Worm (Caenorhabditis elegans) whole organism, young adult: ENCODE data around the gene F59F5.3.

Source experiments
- F57C9.4 ChIP-seq: sonication (generic microtip); optimal IDR thresholded peaks from 2 replicates; lab custom pipeline; 2017; ENCODE audit warnings: mild to moderate bottlenecking, missing genetic modification characterization, missing compliant biosample characterization
- Y67H2A.10 ChIP-seq: fragments of 200-800 bp; sonication (Bioruptor generic); conservative IDR thresholded peaks from 2 replicates; pipeline ENCODE4 v1.3.6; 2022; ENCODE audit warnings: missing genetic modification reagents, missing genetic modification characterization, missing compliant biosample characterization
- ama-1 ChIP-seq, 3 experiments: fragments of 150-350 bp in 1 of 3; sonication (generic microtip) in 2 of 3; optimal IDR thresholded peaks; 2 replicates each; lab custom pipeline; 2014 to 2018; ENCODE audit warnings: missing biosample characterization in 2 of 3, missing genetic modification characterization in 2 of 3, missing genetic modification reagents in 2 of 3
- hlh-12 ChIP-seq: sonication (generic microtip); optimal IDR thresholded peaks from 2 replicates; lab custom pipeline; 2016; ENCODE audit warnings: missing genetic modification characterization, missing compliant biosample characterization
- hmg-20 ChIP-seq: fragments of 200-800 bp; sonication (Bioruptor generic); IDR thresholded peaks from 2 replicates; pipeline ENCODE4 v1.3.6; 2022; ENCODE audit warnings: missing genetic modification reagents, missing genetic modification characterization, missing compliant biosample characterization
- lag-1 ChIP-seq: fragments of 200-800 bp; sonication (Bioruptor generic); IDR thresholded peaks from 2 replicates; pipeline ENCODE4 v1.3.6; 2022; ENCODE audit warnings: missing genetic modification reagents, missing genetic modification characterization, missing compliant biosample characterization
- madf-3 ChIP-seq: fragments of 200-800 bp; sonication (Bioruptor generic); IDR thresholded peaks from 2 replicates; pipeline ENCODE4 v1.3.6; 2022; ENCODE audit warnings: missing genetic modification reagents, missing genetic modification characterization, missing compliant biosample characterization
- nhr-90 ChIP-seq: sonication (generic microtip); optimal IDR thresholded peaks from 2 replicates; lab custom pipeline; 2016; ENCODE audit warnings: missing genotype, mild to moderate bottlenecking, missing genetic modification characterization, missing compliant biosample characterization
- snpc-3.4 ChIP-seq: sonication (generic microtip); optimal IDR thresholded peaks from 2 replicates; lab custom pipeline; 2017; ENCODE audit warnings: missing genetic modification characterization, mild to moderate bottlenecking, missing compliant biosample characterization, antibody characterized with exemption, moderate library complexity, missing genotype, missing genetic modification reagents
- unc-130 ChIP-seq: sonication (generic microtip); optimal IDR thresholded peaks from 2 replicates; lab custom pipeline; 2016; ENCODE audit warnings: missing genetic modification reagents, missing genetic modification characterization, missing compliant biosample characterization
- ztf-22 ChIP-seq: fragments of 200-800 bp; sonication (Bioruptor generic); optimal IDR thresholded peaks from 2 replicates; lab custom pipeline; 2018; ENCODE audit warnings: mild to moderate bottlenecking, missing genetic modification characterization, moderate library complexity, missing compliant biosample characterization
- ztf-6 ChIP-seq: fragments of 200-800 bp; sonication (Bioruptor generic); IDR thresholded peaks from 2 replicates; pipeline ENCODE4 v1.3.6; 2022; ENCODE audit warnings: missing genetic modification reagents, missing genetic modification characterization, missing compliant biosample characterization

- TF ChIP-seq F57C9.4 (tag; lab: Kevin White, UChicago): no peak
- no peak for TF ChIP-seq nhr-90 (tag; lab: Kevin White, UChicago)
- no peak for TF ChIP-seq ama-1 (optimal IDR thresholded peaks at IDR 0.05; lab: Kevin White, UChicago)
- TF ChIP-seq ama-1 (GFP tag; optimal IDR thresholded peaks at IDR 0.05; lab: Kevin White, UChicago): no peak
- no peak for TF ChIP-seq snpc-3.4 (tag; lab: Kevin White, UChicago)
- TF ChIP-seq lag-1 (GFP tag; lab: Robert Waterston, UW): no peak
- no peak for TF ChIP-seq ztf-6
- no peak for TF ChIP-seq hlh-12 (tag; lab: Kevin White, UChicago)
- no peak for TF ChIP-seq ztf-22 (GFP tag; lab: Kevin White, UChicago)
- no peak for TF ChIP-seq unc-130 (GFP tag; lab: Kevin White, UChicago)
- TF ChIP-seq madf-3 (GFP tag; lab: Robert Waterston, UW): no peak
- no peak for TF ChIP-seq Y67H2A.10 (GFP tag; lab: Robert Waterston, UW)
- no peak for TF ChIP-seq hmg-20 (GFP tag; lab: Robert Waterston, UW)
Observed at ce11 chrX:10553048-10553447, 10.8 kb upstream of the F59F5.3 start.
